Worm (Caenorhabditis elegans) whole organism, L4/young adult: ENCODE results near the gene C39D10.7.

Source experiments
- W03F9.2 ChIP-seq: fragments of 150-350 bp; optimal IDR thresholded peaks from 2 replicates; lab custom pipeline; 2014; ENCODE audit warnings: missing biosample characterization, missing genetic modification characterization
- dao-5 ChIP-seq: sonication (generic microtip); optimal IDR thresholded peaks from 2 replicates; lab custom pipeline; 2016; ENCODE audit warnings: missing genotype, missing genetic modification characterization, moderate library complexity, missing compliant biosample characterization
- him-1 ChIP-seq: sonication (generic microtip); optimal IDR thresholded peaks from 2 replicates; lab custom pipeline; 2016; ENCODE audit warnings: missing genotype, missing genetic modification reagents, missing genetic modification characterization, missing compliant biosample characterization

DNA sequence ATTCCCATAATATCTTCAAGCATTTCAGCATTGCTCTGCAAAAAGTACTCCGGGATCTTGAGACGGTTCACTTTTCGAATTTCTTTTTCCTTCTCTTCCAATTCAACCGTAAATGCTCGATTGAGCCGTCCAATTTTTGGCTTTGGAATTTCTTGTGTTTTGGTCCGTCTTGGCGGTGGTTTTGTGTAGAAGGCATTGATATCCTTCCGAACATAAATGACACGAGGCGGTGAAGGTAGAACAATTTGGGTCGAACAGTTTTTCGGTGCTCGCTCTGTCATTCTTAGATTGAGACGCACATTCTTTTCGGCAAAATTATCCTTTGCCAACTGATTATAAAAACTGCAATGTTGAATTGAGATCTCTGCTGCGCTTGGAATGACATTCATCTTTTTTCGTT is 28.9 kb upstream of the C39D10.7 start:
- TF ChIP-seq him-1 (tag; lab: Kevin White, UChicago) (no peak), W03F9.2 (tag; lab: Kevin White, UChicago) (no peak), dao-5 (tag; lab: Kevin White, UChicago) (no peak)
